Worm (Caenorhabditis elegans) whole organism, L2 larva: ENCODE data around the gene rha-1.

Experiments used
- C34F6.9 ChIP-seq: fragments of 150-350 bp; optimal IDR thresholded peaks from 2 replicates; lab custom pipeline; 2014; ENCODE audit warnings: missing biosample characterization, missing genetic modification characterization
- F13H6.1 ChIP-seq: sonication (generic microtip); optimal IDR thresholded peaks from 2 replicates; lab custom pipeline; 2016; ENCODE audit warnings: missing genetic modification characterization, missing compliant biosample characterization
- Y55F3AM.14 ChIP-seq: fragments of 200-800 bp; sonication (Bioruptor generic); optimal IDR thresholded peaks from 2 replicates; lab custom pipeline; 2018; ENCODE audit warnings: mild to moderate bottlenecking, missing genetic modification characterization, missing compliant biosample characterization
- alr-1 ChIP-seq: fragments of 150-350 bp; optimal IDR thresholded peaks from 2 replicates; lab custom pipeline; 2014; ENCODE audit warnings: missing biosample characterization, missing genetic modification characterization
- aly-2 ChIP-seq: fragments of 150-350 bp; optimal IDR thresholded peaks from 2 replicates; lab custom pipeline; 2014; ENCODE audit warnings: missing biosample characterization, missing genetic modification characterization
- blmp-1 ChIP-seq: sonication (generic microtip); optimal IDR thresholded peaks from 2 replicates; lab custom pipeline; 2017; ENCODE audit warnings: missing genetic modification characterization, mild to moderate bottlenecking, missing compliant biosample characterization, antibody characterized with exemption, moderate library complexity; ENCODE audit not compliant: insufficient read depth
- ceh-82 ChIP-seq: fragments of 150-350 bp; optimal IDR thresholded peaks from 2 replicates; lab custom pipeline; 2014; ENCODE audit warnings: missing biosample characterization, missing genetic modification characterization
- crh-2 ChIP-seq: sonication (generic microtip); optimal IDR thresholded peaks from 2 replicates; lab custom pipeline; 2017; ENCODE audit warnings: missing biosample characterization, missing genetic modification characterization
- egl-27 ChIP-seq: sonication (generic microtip); optimal IDR thresholded peaks from 3 replicates; lab custom pipeline; 2017; ENCODE audit warnings: missing biosample characterization, missing genetic modification reagents, missing genetic modification characterization
- elt-1 ChIP-seq: fragments of 150-350 bp; optimal IDR thresholded peaks from 2 replicates; lab custom pipeline; 2014; ENCODE audit warnings: missing biosample characterization, missing genetic modification characterization
- fos-1 ChIP-seq: fragments of 150-350 bp; optimal IDR thresholded peaks from 2 replicates; lab custom pipeline; 2014; ENCODE audit warnings: missing biosample characterization, missing genetic modification characterization
- lin-11 ChIP-seq: fragments of 150-350 bp; sonication (generic microtip); optimal IDR thresholded peaks from 2 replicates; lab custom pipeline; 2014; ENCODE audit warnings: missing biosample characterization, missing genetic modification characterization, inconsistent platforms, mixed read lengths
- lin-39 ChIP-seq: fragments of 150-350 bp; optimal IDR thresholded peaks from 2 replicates; lab custom pipeline; 2014; ENCODE audit warnings: missing biosample characterization, missing genetic modification reagents, missing genetic modification characterization
- lsy-2 ChIP-seq, 2 experiments: fragments of 150-350 bp in 1 of 2; sonication (generic microtip) in 1 of 2; optimal IDR thresholded peaks; 2 replicates each; lab custom pipeline; 2014 to 2017; ENCODE audit warnings: missing biosample characterization in 2 of 2, missing genetic modification characterization in 2 of 2
- mab-5 ChIP-seq: fragments of 150-350 bp; optimal IDR thresholded peaks from 2 replicates; lab custom pipeline; 2014; ENCODE audit warnings: missing biosample characterization, missing genetic modification characterization
- mbf-1 ChIP-seq: sonication (generic microtip); optimal IDR thresholded peaks from 2 replicates; lab custom pipeline; 2017; ENCODE audit warnings: missing biosample characterization, missing genetic modification characterization
- mdl-1 ChIP-seq, 2 experiments: fragments of 150-350 bp in 1 of 2; sonication (generic microtip) in 1 of 2; optimal IDR thresholded peaks; 2 replicates each; lab custom pipeline; 2017; ENCODE audit warnings: missing biosample characterization in 2 of 2, missing genetic modification characterization in 2 of 2
- nhr-10 ChIP-seq: sonication (generic microtip); optimal IDR thresholded peaks from 2 replicates; lab custom pipeline; 2017; ENCODE audit warnings: missing biosample characterization, missing genetic modification characterization
- nhr-11 ChIP-seq: fragments of 150-350 bp; optimal IDR thresholded peaks from 2 replicates; lab custom pipeline; 2014; ENCODE audit warnings: missing biosample characterization, missing genetic modification characterization
- nhr-12 ChIP-seq: fragments of 150-350 bp; optimal IDR thresholded peaks from 2 replicates; lab custom pipeline; 2014; ENCODE audit warnings: missing biosample characterization, missing genetic modification characterization
- nhr-129 ChIP-seq: fragments of 150-350 bp; optimal IDR thresholded peaks from 2 replicates; lab custom pipeline; 2014; ENCODE audit warnings: missing biosample characterization, missing genetic modification characterization
- nhr-21 ChIP-seq: fragments of 150-350 bp; optimal IDR thresholded peaks from 2 replicates; lab custom pipeline; 2014; ENCODE audit warnings: missing biosample characterization, missing genetic modification characterization
- nhr-23 ChIP-seq: fragments of 150-350 bp; optimal IDR thresholded peaks from 2 replicates; lab custom pipeline; 2014; ENCODE audit warnings: missing biosample characterization, missing genetic modification reagents, missing genetic modification characterization
- nhr-237 ChIP-seq: fragments of 150-350 bp; optimal IDR thresholded peaks from 2 replicates; lab custom pipeline; 2014; ENCODE audit warnings: missing biosample characterization, missing genetic modification characterization
- nhr-25 ChIP-seq: fragments of 150-350 bp; sonication (generic microtip); optimal IDR thresholded peaks from 3 replicates; lab custom pipeline; 2014; ENCODE audit warnings: missing biosample characterization, missing genetic modification characterization
- nhr-6 ChIP-seq: fragments of 150-350 bp; optimal IDR thresholded peaks from 2 replicates; lab custom pipeline; 2014; ENCODE audit warnings: missing biosample characterization, missing genetic modification characterization
- nhr-77 ChIP-seq: fragments of 150-350 bp; optimal IDR thresholded peaks from 2 replicates; lab custom pipeline; 2014; ENCODE audit warnings: missing biosample characterization, missing genetic modification characterization
- peb-1 ChIP-seq: fragments of 150-350 bp; optimal IDR thresholded peaks from 2 replicates; lab custom pipeline; 2014; ENCODE audit warnings: missing biosample characterization, missing genetic modification characterization
- sem-4 ChIP-seq: fragments of 150-350 bp; optimal IDR thresholded peaks from 2 replicates; lab custom pipeline; 2014; ENCODE audit warnings: missing biosample characterization, missing genetic modification reagents, missing genetic modification characterization
- skn-1 ChIP-seq: sonication (generic microtip); optimal IDR thresholded peaks from 2 replicates; lab custom pipeline; 2017; ENCODE audit warnings: missing biosample characterization, missing genetic modification characterization
- sma-3 ChIP-seq: sonication (generic microtip); optimal IDR thresholded peaks from 2 replicates; lab custom pipeline; 2016; ENCODE audit warnings: missing genetic modification reagents, missing genetic modification characterization, missing compliant biosample characterization
- sma-9 ChIP-seq, 2 experiments: fragments of 150-350 bp in 1 of 2; sonication (generic microtip) in 1 of 2; optimal IDR thresholded peaks; 2 replicates each; lab custom pipeline; 2014 to 2016; ENCODE audit warnings: missing genetic modification characterization in 2 of 2, mild to moderate bottlenecking in 1 of 2, missing biosample characterization in 1 of 2, missing compliant biosample characterization in 1 of 2, missing genetic modification reagents in 1 of 2, moderate library complexity in 1 of 2
- unc-55 ChIP-seq: fragments of 150-350 bp; sonication (generic microtip); optimal IDR thresholded peaks from 3 replicates; lab custom pipeline; 2014; ENCODE audit warnings: missing biosample characterization, missing genetic modification reagents, missing genetic modification characterization
- unc-62 ChIP-seq: fragments of 150-350 bp; optimal IDR thresholded peaks from 2 replicates; lab custom pipeline; 2014; ENCODE audit warnings: missing biosample characterization, missing genetic modification reagents, missing genetic modification characterization
- zag-1 ChIP-seq: fragments of 150-350 bp; optimal IDR thresholded peaks from 2 replicates; lab custom pipeline; 2014; ENCODE audit warnings: missing biosample characterization, missing genetic modification characterization
- ztf-1 ChIP-seq: fragments of 200-800 bp; sonication (Bioruptor generic); conservative IDR thresholded peaks from 2 replicates; pipeline ENCODE4 v1.3.6; 2022; ENCODE audit warnings: missing genetic modification characterization, missing compliant biosample characterization
- ztf-11 ChIP-seq: sonication (generic microtip); optimal IDR thresholded peaks from 2 replicates; lab custom pipeline; 2017; ENCODE audit warnings: missing biosample characterization, missing genetic modification characterization
- ztf-4 ChIP-seq: fragments of 150-350 bp; optimal IDR thresholded peaks from 2 replicates; lab custom pipeline; 2014; ENCODE audit warnings: missing biosample characterization, missing genetic modification characterization

The rha-1 gene

ce11 chrII:8866844-8867243 is 16.6 kb downstream of the rha-1 start:
- peak; percentile 93 for TF ChIP-seq fos-1 (tag; lab: Kevin White, UChicago)
- TF ChIP-seq mab-5 (tag; lab: Kevin White, UChicago) = no peak
- TF ChIP-seq crh-2 (tag; lab: Kevin White, UChicago) = peak; percentile 9
- TF ChIP-seq, all 48 proteins: peak for 2

- no peak for TF ChIP-seq ztf-1 (GFP tag; lab: Robert Waterston, UW)
- no peak for TF ChIP-seq nhr-129 (tag; lab: Kevin White, UChicago)
- TF ChIP-seq zag-1 (tag; lab: Kevin White, UChicago) = no peak
- TF ChIP-seq nhr-10 = no peak
- no peak for TF ChIP-seq nhr-25
- no peak for TF ChIP-seq lin-11
Observed at ce11 chrII:8865078-8865477, 18.4 kb downstream of the rha-1 start, which contains the start of gene npr-20. TSS of gene npr-20 (minus strand) at chrII:8865178.

ce11 chrII:8859596-8859995 is 23.9 kb downstream of the rha-1 start, which contains the start of gene snb-6:
TSS of gene snb-6 (minus strand) at chrII:8859696.
- TF ChIP-seq skn-1 (tag; lab: Kevin White, UChicago) (no peak), unc-62 (GFP tag; lab: Kevin White, UChicago) (no peak), sem-4 (tag; lab: Kevin White, UChicago) (no peak)

DNA sequence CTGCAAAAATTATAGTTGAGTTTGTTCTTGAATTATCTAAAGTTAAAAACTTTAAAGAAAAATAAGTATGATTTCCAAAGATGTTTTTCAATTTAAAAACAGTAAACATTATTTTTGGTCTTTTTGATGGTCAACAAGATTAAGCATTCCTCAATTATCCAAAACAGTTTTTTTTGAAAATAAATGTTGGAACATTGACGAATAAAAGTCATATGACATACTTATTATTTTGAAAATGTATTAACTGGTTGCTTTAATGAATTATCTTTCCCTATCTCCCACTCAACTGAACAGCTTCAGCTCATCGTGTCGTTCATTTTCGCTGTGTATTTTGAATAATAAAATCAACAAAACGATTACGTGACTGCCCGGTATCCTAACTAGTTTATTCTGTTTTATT is 26.4 kb downstream of the rha-1 start:
- no peak for TF ChIP-seq nhr-23 (tag; lab: Kevin White, UChicago)

DNA sequence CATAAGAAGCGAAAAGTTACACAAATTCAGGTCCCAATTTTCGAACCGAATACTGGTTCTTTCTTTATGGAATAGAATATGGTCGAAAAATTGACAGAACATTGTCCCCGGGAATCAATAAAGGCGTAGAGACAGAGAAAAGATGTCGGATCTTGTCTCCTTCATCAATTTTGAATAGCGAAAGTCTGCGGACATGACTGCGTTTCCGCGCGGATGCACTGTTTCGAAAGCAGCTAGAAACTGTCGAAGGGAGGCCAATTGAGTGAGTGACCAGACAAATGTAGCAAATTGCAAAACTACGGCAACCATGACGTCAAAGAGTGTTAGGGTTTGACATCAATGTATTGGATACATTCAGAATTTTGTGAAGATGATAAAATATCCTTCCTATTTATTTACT is 26.9 kb downstream of the rha-1 start:
- TF ChIP-seq ztf-11 (tag; lab: Kevin White, UChicago) = no peak
- no peak for TF ChIP-seq nhr-25
- no peak for TF ChIP-seq lin-39 (tag; lab: Kevin White, UChicago)
- no peak for TF ChIP-seq aly-2
- TF ChIP-seq nhr-12 (tag; lab: Kevin White, UChicago) = no peak
- no peak for TF ChIP-seq elt-1 (tag; lab: Kevin White, UChicago)
- TF ChIP-seq alr-1 = no peak
- TF ChIP-seq nhr-23 (tag; lab: Kevin White, UChicago) = no peak
- no peak for TF ChIP-seq F13H6.1 (tag; lab: Kevin White, UChicago)
- no peak for TF ChIP-seq mdl-1 (tag; optimal IDR thresholded peaks at IDR 0.05; lab: Kevin White, UChicago)
- no peak for TF ChIP-seq sma-9 (GFP tag; optimal IDR thresholded peaks at IDR 0.05; lab: Kevin White, UChicago)
- no peak for TF ChIP-seq sma-9 (tag; optimal IDR thresholded peaks at IDR 0.05; lab: Kevin White, UChicago)
- TF ChIP-seq nhr-237 (tag; lab: Kevin White, UChicago) = no peak
- TF ChIP-seq lsy-2 (tag; optimal IDR thresholded peaks at IDR 0.05; lab: Kevin White, UChicago) = no peak
- no peak for TF ChIP-seq nhr-11 (tag; lab: Kevin White, UChicago)
- TF ChIP-seq blmp-1 = no peak
- TF ChIP-seq peb-1 (tag; lab: Kevin White, UChicago) = no peak

- no peak for TF ChIP-seq ztf-11 (tag; lab: Kevin White, UChicago)
- TF ChIP-seq nhr-25 = peak; percentile 33
Observed at ce11 chrII:8854874-8855273, 28.6 kb downstream of the rha-1 start.

ce11 chrII:8853960-8854359 is 29.5 kb downstream of the rha-1 start:
- TF ChIP-seq nhr-23 (tag; lab: Kevin White, UChicago) (no peak), ceh-82 (no peak), peb-1 (tag; lab: Kevin White, UChicago) (no peak), lsy-2 (tag; optimal IDR thresholded peaks at IDR 0.05; lab: Kevin White, UChicago) (peak in 1 of 2 experiments; percentile 2), ztf-1 (GFP tag; lab: Robert Waterston, UW) (no peak), ztf-4 (tag; lab: Kevin White, UChicago) (no peak), skn-1 (tag; lab: Kevin White, UChicago) (no peak), ztf-11 (tag; lab: Kevin White, UChicago) (no peak), C34F6.9 (tag; lab: Kevin White, UChicago) (no peak), sem-4 (tag; lab: Kevin White, UChicago) (no peak), zag-1 (tag; lab: Kevin White, UChicago) (no peak), nhr-25 (peak; percentile 35), unc-55 (GFP tag; lab: Kevin White, UChicago) (no peak), egl-27 (tag; lab: Kevin White, UChicago) (no peak), Y55F3AM.14 (GFP tag; lab: Kevin White, UChicago) (no peak), lin-11 (no peak), unc-62 (GFP tag; lab: Kevin White, UChicago) (no peak), nhr-11 (tag; lab: Kevin White, UChicago) (no peak), fos-1 (tag; lab: Kevin White, UChicago) (peak; percentile 15), mbf-1 (tag; lab: Kevin White, UChicago) (no peak), mab-5 (tag; lab: Kevin White, UChicago) (no peak), sma-9 (GFP tag; optimal IDR thresholded peaks at IDR 0.05; lab: Kevin White, UChicago) (peak; percentile 25), sma-9 (tag; optimal IDR thresholded peaks at IDR 0.05; lab: Kevin White, UChicago) (no peak), sma-3 (peak; percentile 25), nhr-21 (peak; percentile 69), nhr-77 (tag; lab: Kevin White, UChicago) (no peak), nhr-6 (tag; lab: Kevin White, UChicago) (no peak)
